Fruit fly (Drosophila melanogaster) whole organism, adult: ENCODE results near the gene CG34160.

Experiments used
- CG12768 ChIP-seq: fragments of 200-800 bp; sonication (Bioruptor generic); optimal IDR thresholded peaks from 2 replicates; lab custom pipeline; 2017; ENCODE audit warnings: missing biosample characterization, missing genetic modification characterization, mild to moderate bottlenecking, moderate library complexity, missing genetic modification reagents
- CG33017 ChIP-seq: fragments of 200-800 bp; sonication (Bioruptor generic); optimal IDR thresholded peaks from 2 replicates; lab custom pipeline; 2018; ENCODE audit warnings: missing biosample characterization, mild to moderate bottlenecking, missing genetic modification characterization, moderate library complexity
- CG5204 ChIP-seq: fragments of 200-800 bp; sonication (Bioruptor generic); optimal IDR thresholded peaks from 2 replicates; lab custom pipeline; 2016; ENCODE audit warnings: missing biosample characterization, missing genetic modification characterization
- CG7045 ChIP-seq: fragments of 200-800 bp; sonication (Bioruptor generic); optimal IDR thresholded peaks from 2 replicates; lab custom pipeline; 2017; ENCODE audit warnings: missing biosample characterization, mild to moderate bottlenecking, missing genetic modification characterization
- Hr96 ChIP-seq: fragments of 200-800 bp; sonication (Bioruptor generic); optimal IDR thresholded peaks from 2 replicates; lab custom pipeline; 2016; ENCODE audit warnings: missing biosample characterization, missing genetic modification characterization
- Mnt ChIP-seq: fragments of 200-800 bp; sonication (Bioruptor generic); optimal IDR thresholded peaks from 2 replicates; lab custom pipeline; 2016; ENCODE audit warnings: missing biosample characterization, mild to moderate bottlenecking, missing genetic modification characterization
- cic ChIP-seq: fragments of 200-800 bp; sonication (Bioruptor generic); optimal IDR thresholded peaks from 2 replicates; lab custom pipeline; 2017; ENCODE audit warnings: missing biosample characterization, mild to moderate bottlenecking, missing genetic modification characterization, moderate library complexity
- cnc ChIP-seq, 2 experiments: fragments of >200 bp; optimal IDR thresholded peaks; 2 replicates each; lab custom pipeline; 2017
- kay ChIP-seq: fragments of 200-800 bp; sonication (Bioruptor generic); peaks from one replicate; lab custom pipeline; 2016; ENCODE audit warnings: missing biosample characterization, missing genetic modification characterization, borderline replicate concordance
- pad ChIP-seq: fragments of 200-800 bp; sonication (Bioruptor generic); optimal IDR thresholded peaks from 3 replicates; lab custom pipeline; 2017; ENCODE audit warnings: missing biosample characterization, missing genetic modification characterization, mild to moderate bottlenecking, moderate library complexity, missing genetic modification reagents
- tj ChIP-seq: fragments of 200-800 bp; sonication (Bioruptor generic); optimal IDR thresholded peaks from 3 replicates; lab custom pipeline; 2017; ENCODE audit warnings: missing biosample characterization, mild to moderate bottlenecking, missing genetic modification characterization, moderate library complexity

- TF ChIP-seq kay (no peak), cnc (optimal IDR thresholded peaks at IDR 0.05; lab: Kevin White, UChicago) (no peak), Mnt (no peak), pad (GFP tag; lab: Kevin White, UChicago) (no peak), CG5204 (GFP tag; lab: Kevin White, UChicago) (no peak), CG7045 (GFP tag; lab: Kevin White, UChicago) (no peak), CG12768 (GFP tag; lab: Kevin White, UChicago) (no peak), CG33017 (tag; lab: Kevin White, UChicago) (no peak), tj (GFP tag; lab: Kevin White, UChicago) (no peak), Hr96 (no peak), cic (GFP tag; lab: Kevin White, UChicago) (no peak)
These were observed 36.3 kb downstream of the CG34160 start for dm6 chr2L:10615889-10616288.
